Worm (Caenorhabditis elegans) whole organism, L2 larva: Measurements from ENCODE around the gene K10B3.5.
A peak's percentile ranks its signal among the peaks of the same experiment; 100 is the strongest.

Source experiments
- R02D3.7 ChIP-seq: fragments of 150-350 bp; optimal IDR thresholded peaks from 2 replicates; lab custom pipeline; 2014; ENCODE audit warnings: missing biosample characterization, missing genetic modification characterization
- ama-1 ChIP-seq: fragments of 150-350 bp; optimal IDR thresholded peaks from 2 replicates; lab custom pipeline; 2018; ENCODE audit warnings: inconsistent platforms
- crh-2 ChIP-seq: sonication (generic microtip); optimal IDR thresholded peaks from 2 replicates; lab custom pipeline; 2017; ENCODE audit warnings: missing biosample characterization, missing genetic modification characterization
- elt-1 ChIP-seq: fragments of 150-350 bp; optimal IDR thresholded peaks from 2 replicates; lab custom pipeline; 2014; ENCODE audit warnings: missing biosample characterization, missing genetic modification characterization
- elt-3 ChIP-seq: sonication (generic microtip); optimal IDR thresholded peaks from 2 replicates; lab custom pipeline; 2017; ENCODE audit warnings: missing biosample characterization, missing genetic modification characterization
- lin-39 ChIP-seq: fragments of 150-350 bp; optimal IDR thresholded peaks from 2 replicates; lab custom pipeline; 2014; ENCODE audit warnings: missing biosample characterization, missing genetic modification reagents, missing genetic modification characterization
- lsy-2 ChIP-seq, 2 experiments: fragments of 150-350 bp in 1 of 2; sonication (generic microtip) in 1 of 2; optimal IDR thresholded peaks; 2 replicates each; lab custom pipeline; 2014 to 2017; ENCODE audit warnings: missing biosample characterization in 2 of 2, missing genetic modification characterization in 2 of 2
- nhr-10 ChIP-seq: sonication (generic microtip); optimal IDR thresholded peaks from 2 replicates; lab custom pipeline; 2017; ENCODE audit warnings: missing biosample characterization, missing genetic modification characterization
- nhr-11 ChIP-seq: fragments of 150-350 bp; optimal IDR thresholded peaks from 2 replicates; lab custom pipeline; 2014; ENCODE audit warnings: missing biosample characterization, missing genetic modification characterization
- nhr-237 ChIP-seq: fragments of 150-350 bp; optimal IDR thresholded peaks from 2 replicates; lab custom pipeline; 2014; ENCODE audit warnings: missing biosample characterization, missing genetic modification characterization
- nhr-6 ChIP-seq: fragments of 150-350 bp; optimal IDR thresholded peaks from 2 replicates; lab custom pipeline; 2014; ENCODE audit warnings: missing biosample characterization, missing genetic modification characterization
- nhr-77 ChIP-seq: fragments of 150-350 bp; optimal IDR thresholded peaks from 2 replicates; lab custom pipeline; 2014; ENCODE audit warnings: missing biosample characterization, missing genetic modification characterization
- unc-55 ChIP-seq: fragments of 150-350 bp; sonication (generic microtip); optimal IDR thresholded peaks from 3 replicates; lab custom pipeline; 2014; ENCODE audit warnings: missing biosample characterization, missing genetic modification reagents, missing genetic modification characterization
- unc-62 ChIP-seq: fragments of 150-350 bp; optimal IDR thresholded peaks from 2 replicates; lab custom pipeline; 2014; ENCODE audit warnings: missing biosample characterization, missing genetic modification reagents, missing genetic modification characterization

DNA sequence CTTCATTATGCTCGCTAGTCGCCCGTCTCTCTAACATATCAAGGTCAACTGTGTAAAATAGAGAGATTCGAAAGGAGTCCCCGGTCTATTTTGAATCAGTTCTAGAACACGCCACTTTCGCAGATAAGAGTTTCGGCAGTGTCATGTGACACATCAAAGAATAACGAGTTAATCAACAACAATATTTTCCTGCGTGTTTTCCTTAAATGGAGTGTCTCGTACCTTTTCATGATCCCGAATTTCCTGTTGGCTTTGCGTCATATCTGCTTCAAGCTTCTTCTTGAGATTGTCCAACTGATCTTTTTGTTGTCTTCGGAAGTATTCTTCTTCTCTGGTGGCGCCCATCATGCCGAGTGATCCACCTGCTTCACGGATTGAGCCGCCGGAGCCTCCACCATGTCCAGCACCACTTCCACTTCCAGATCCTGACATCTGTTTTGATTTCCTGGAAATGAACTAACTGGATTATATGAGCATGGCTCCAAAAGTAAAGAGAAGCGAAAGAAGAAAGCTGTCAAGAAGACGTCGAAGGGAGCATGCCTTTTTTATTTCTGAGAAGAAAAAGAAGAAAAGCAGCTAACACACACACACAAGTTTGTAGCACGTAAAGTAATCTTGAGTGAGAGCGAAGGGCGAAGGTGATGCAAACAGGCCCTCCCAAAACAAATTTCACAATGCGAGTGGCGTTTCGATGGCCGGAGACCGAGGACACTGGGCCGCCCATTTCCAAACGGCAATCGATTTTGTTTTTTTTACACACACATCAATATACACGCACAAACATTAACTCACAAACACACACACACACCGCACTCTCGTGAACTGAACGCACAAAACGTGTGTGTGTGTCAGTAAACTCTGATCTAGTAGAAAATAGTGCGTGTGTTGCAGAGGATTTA, 9.1 kb upstream of the K10B3.5 start:
- no peak for TF ChIP-seq lsy-2 (tag; optimal IDR thresholded peaks at IDR 0.05; lab: Kevin White, UChicago)
- TF ChIP-seq lin-39: no peak
- TF ChIP-seq elt-3 (tag; lab: Kevin White, UChicago): no peak
- TF ChIP-seq nhr-6: no peak
- no peak for TF ChIP-seq unc-62 (GFP tag; lab: Kevin White, UChicago)
- no peak for TF ChIP-seq unc-55 (GFP tag; lab: Kevin White, UChicago)
- TF ChIP-seq nhr-10 (tag; lab: Kevin White, UChicago): no peak
- TF ChIP-seq crh-2 (tag; lab: Kevin White, UChicago): peak; percentile 57
- TF ChIP-seq ama-1 (lab: Kevin White, UChicago): peak; percentile 88
- no peak for TF ChIP-seq nhr-11 (tag; lab: Kevin White, UChicago)
- no peak for TF ChIP-seq nhr-237 (tag; lab: Kevin White, UChicago)
- no peak for TF ChIP-seq nhr-77 (tag; lab: Kevin White, UChicago)
- no peak for TF ChIP-seq R02D3.7 (tag; lab: Kevin White, UChicago)
- no peak for TF ChIP-seq elt-1 (tag; lab: Kevin White, UChicago)
